Fruit fly (Drosophila melanogaster): Measurements from ENCODE around the gene Naprt.
A peak's percentile ranks its signal among the peaks of the same experiment; 100 is the strongest.

Naprt gene

DNA sequence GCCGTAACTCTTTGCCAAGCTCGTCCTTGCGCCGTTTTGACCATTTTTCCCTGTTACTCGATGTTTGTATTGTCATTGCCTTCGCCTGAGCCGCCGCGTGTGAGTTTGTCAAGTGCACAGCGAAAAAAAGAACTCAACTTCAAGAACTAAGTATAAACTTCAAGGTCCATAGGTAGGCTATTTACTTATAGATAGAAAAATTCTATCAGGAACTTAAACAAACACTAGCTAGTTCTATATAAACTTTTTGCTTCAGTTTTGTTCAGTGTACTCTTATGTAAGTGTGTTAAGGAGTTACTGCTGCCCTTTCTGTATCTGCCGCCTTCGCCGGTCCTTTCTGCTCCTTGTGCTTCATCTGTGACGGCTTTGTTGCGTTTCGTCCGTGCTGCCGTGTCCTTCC, 48.5 kb upstream of the Naprt start (continued):
- TF ChIP-seq mld (GFP tag; IDR thresholded peaks at IDR 0.05; ENCODE audit: partially characterized antibody) = no peak
- TF ChIP-seq ssp (GFP tag; IDR thresholded peaks at IDR 0.05) = no peak
- no peak for TF ChIP-seq NFAT (GFP tag; IDR thresholded peaks at IDR 0.05)
- no peak for TF ChIP-seq her (GFP tag; optimal IDR thresholded peaks at IDR 0.05)
- TF ChIP-seq CrebB (tag; optimal IDR thresholded peaks at IDR 0.05) = no peak
- TF ChIP-seq Doc2 (GFP tag; IDR thresholded peaks at IDR 0.05) = no peak
- TF ChIP-seq CG7357 (GFP tag; IDR thresholded peaks at IDR 0.05) = no peak
- peak; percentile 60 for TF ChIP-seq CG18599 (GFP tag; optimal IDR thresholded peaks at IDR 0.05)
- TF ChIP-seq CG7786 (GFP tag; optimal IDR thresholded peaks at IDR 0.05) = no peak
- TF ChIP-seq CG9437 (GFP tag; optimal IDR thresholded peaks at IDR 0.05) = no peak
- no peak for TF ChIP-seq GATAe (GFP tag; conservative IDR thresholded peaks at IDR 0.05)
- no peak for TF ChIP-seq inv (GFP tag; IDR thresholded peaks at IDR 0.05; ENCODE audit: partially characterized antibody)
- no peak for TF ChIP-seq CG32772 (GFP tag; IDR thresholded peaks at IDR 0.05)
- TF ChIP-seq sisA (GFP tag; IDR thresholded peaks at IDR 0.05) = no peak
- no peak for TF ChIP-seq Spps (tag; optimal IDR thresholded peaks at IDR 0.05)
- no peak for TF ChIP-seq Dfd (GFP tag; optimal IDR thresholded peaks at IDR 0.05)
- TF ChIP-seq CG10209 (GFP tag; optimal IDR thresholded peaks at IDR 0.05) = no peak
- TF ChIP-seq CG34422 (GFP tag; IDR thresholded peaks at IDR 0.05) = no peak
- TF ChIP-seq CG3995 (GFP tag; optimal IDR thresholded peaks at IDR 0.05) = no peak
- TF ChIP-seq ranshi (GFP tag; IDR thresholded peaks at IDR 0.05) = no peak
- TF ChIP-seq CG2129 (GFP tag; IDR thresholded peaks at IDR 0.05; ENCODE audit: partially characterized antibody) = no peak
- TF ChIP-seq CG10462 (GFP tag; optimal IDR thresholded peaks at IDR 0.05) = no peak
- no peak for TF ChIP-seq bbx (GFP tag; IDR thresholded peaks at IDR 0.05; ENCODE audit: partially characterized antibody)
- no peak for TF ChIP-seq ATbp (GFP tag; optimal IDR thresholded peaks at IDR 0.05)
- no peak for TF ChIP-seq seq (GFP tag; IDR thresholded peaks at IDR 0.05)
- no peak for TF ChIP-seq CG6791 (GFP tag; IDR thresholded peaks at IDR 0.05; ENCODE audit: partially characterized antibody)
- TF ChIP-seq Tbp (GFP tag; optimal IDR thresholded peaks at IDR 0.05) = no peak
- TF ChIP-seq sob (GFP tag; IDR thresholded peaks at IDR 0.05) = no peak
- TF ChIP-seq Nf-YB (GFP tag; optimal IDR thresholded peaks at IDR 0.05) = no peak
- TF ChIP-seq CG31224 (GFP tag; IDR thresholded peaks at IDR 0.05) = no peak
- no peak for TF ChIP-seq al (GFP tag; IDR thresholded peaks at IDR 0.05)
- no peak for TF ChIP-seq Dip3 (GFP tag; optimal IDR thresholded peaks at IDR 0.05)
- TF ChIP-seq Sox102F (GFP tag; optimal IDR thresholded peaks at IDR 0.05) = peak; percentile 8
- TF ChIP-seq Ets65A (GFP tag) = peak; percentile 41
- TF ChIP-seq Dbx (GFP tag; IDR thresholded peaks at IDR 0.05) = no peak
- peak; percentile 40 for TF ChIP-seq CG2120 (GFP tag; optimal IDR thresholded peaks at IDR 0.05)
- no peak for TF ChIP-seq exex (tag; optimal IDR thresholded peaks at IDR 0.05)
- TF ChIP-seq cato (GFP tag; optimal IDR thresholded peaks at IDR 0.05; ENCODE audit: borderline replicate concordance) = no peak
- TF ChIP-seq lbe (GFP tag; optimal IDR thresholded peaks at IDR 0.05) = no peak
- TF ChIP-seq Bgb (GFP tag; IDR thresholded peaks at IDR 0.05; ENCODE audit: partially characterized antibody) = no peak
- no peak for TF ChIP-seq br (optimal IDR thresholded peaks at IDR 0.05)
- TF ChIP-seq ken (GFP tag; IDR thresholded peaks at IDR 0.05) = no peak
- no peak for TF ChIP-seq CG12155 (GFP tag; optimal IDR thresholded peaks at IDR 0.05)
- TF ChIP-seq CG8281 (tag; optimal IDR thresholded peaks at IDR 0.05) = no peak
- TF ChIP-seq zen (tag; optimal IDR thresholded peaks at IDR 0.05) = no peak
- no peak for TF ChIP-seq MESR4 (GFP tag; optimal IDR thresholded peaks at IDR 0.05)
- TF ChIP-seq klu (GFP tag; IDR thresholded peaks at IDR 0.05) = no peak
- no peak for TF ChIP-seq CG1529 (GFP tag; optimal IDR thresholded peaks at IDR 0.05)
- TF ChIP-seq Med (GFP tag) = peak; percentile 61
- no peak for TF ChIP-seq CG11398 (GFP tag; optimal IDR thresholded peaks at IDR 0.05)
- TF ChIP-seq CG14710 (tag; optimal IDR thresholded peaks at IDR 0.05) = no peak
- no peak for TF ChIP-seq esg (GFP tag; conservative IDR thresholded peaks at IDR 0.05)
- no peak for TF ChIP-seq CG12942 (GFP tag; optimal IDR thresholded peaks at IDR 0.05)
